Worm (Caenorhabditis elegans) whole organism, L1 larva: ENCODE measurements around the gene lpd-7.

Source experiments
- C04F5.9 ChIP-seq: sonication (generic microtip); optimal IDR thresholded peaks from 2 replicates; lab custom pipeline; 2016; ENCODE audit warnings: missing genetic modification characterization, missing compliant biosample characterization
- C34B4.2 ChIP-seq: sonication (generic microtip); optimal IDR thresholded peaks from 2 replicates; lab custom pipeline; 2017; ENCODE audit warnings: mild to moderate bottlenecking, missing genetic modification characterization, missing compliant biosample characterization
- F16B12.6 ChIP-seq: fragments of 150-350 bp; optimal IDR thresholded peaks from 2 replicates; lab custom pipeline; 2014; ENCODE audit warnings: missing biosample characterization, missing genetic modification characterization
- Y116A8C.19 ChIP-seq: sonication (generic microtip); optimal IDR thresholded peaks from 2 replicates; lab custom pipeline; 2016; ENCODE audit warnings: missing compliant biosample characterization, missing genetic modification characterization, borderline replicate concordance
- blmp-1 ChIP-seq: fragments of 150-350 bp; optimal IDR thresholded peaks from 2 replicates; lab custom pipeline; 2014; ENCODE audit warnings: missing biosample characterization, missing genetic modification characterization
- ceh-63 ChIP-seq: fragments of 200-800 bp; sonication (Bioruptor generic); optimal IDR thresholded peaks from 2 replicates; lab custom pipeline; 2018; ENCODE audit warnings: mild to moderate bottlenecking, missing genetic modification characterization, missing compliant biosample characterization
- ces-1 ChIP-seq: fragments of 150-350 bp; optimal IDR thresholded peaks from 2 replicates; lab custom pipeline; 2014; ENCODE audit warnings: missing biosample characterization, missing genetic modification reagents, missing genetic modification characterization
- dsc-1 ChIP-seq: sonication (generic microtip); optimal IDR thresholded peaks from 2 replicates; lab custom pipeline; 2016; ENCODE audit warnings: mild to moderate bottlenecking, missing genetic modification characterization, missing compliant biosample characterization
- egl-27 ChIP-seq, 2 experiments: fragments of 150-350 bp in 1 of 2; sonication (generic microtip); optimal IDR thresholded peaks; 3 replicates each; lab custom pipeline; 2017 to 2018; ENCODE audit warnings: missing biosample characterization in 2 of 2, missing genetic modification characterization in 2 of 2, missing genetic modification reagents in 2 of 2
- elt-2 ChIP-seq: sonication (generic microtip); optimal IDR thresholded peaks from 2 replicates; lab custom pipeline; 2016; ENCODE audit warnings: missing genetic modification characterization, mild to moderate bottlenecking, inconsistent platforms, missing compliant biosample characterization, missing genetic modification reagents
- elt-3 ChIP-seq, 6 experiments: fragments of 150-350 bp in 1 of 6; sonication (generic microtip); optimal IDR thresholded peaks; 2 replicates each; lab custom pipeline; 2017 to 2018; ENCODE audit warnings: missing biosample characterization in 6 of 6, missing genetic modification characterization in 6 of 6, inconsistent platforms in 1 of 6
- fkh-4 ChIP-seq: sonication (generic microtip); optimal IDR thresholded peaks from 2 replicates; lab custom pipeline; 2016; ENCODE audit warnings: missing compliant biosample characterization, missing genetic modification characterization, borderline replicate concordance
- fkh-8 ChIP-seq: sonication (generic microtip); optimal IDR thresholded peaks from 2 replicates; lab custom pipeline; 2016; ENCODE audit warnings: mild to moderate bottlenecking, missing genetic modification characterization, missing compliant biosample characterization
- fos-1 ChIP-seq: fragments of 150-350 bp; optimal IDR thresholded peaks from 2 replicates; lab custom pipeline; 2014; ENCODE audit warnings: missing biosample characterization, missing genetic modification characterization
- grh-1 ChIP-seq: fragments of 200-800 bp; sonication (Bioruptor generic); IDR thresholded peaks from 2 replicates; pipeline ENCODE4 v1.3.6; 2022; ENCODE audit warnings: missing genetic modification reagents, missing genetic modification characterization, missing compliant biosample characterization
- hlh-17 ChIP-seq: fragments of 200-800 bp; sonication (Bioruptor generic); optimal IDR thresholded peaks from 2 replicates; lab custom pipeline; 2018; ENCODE audit warnings: missing genetic modification characterization, mild to moderate bottlenecking, missing compliant biosample characterization, moderate library complexity, borderline replicate concordance
- hpl-2 ChIP-seq: fragments of 150-350 bp; optimal IDR thresholded peaks from 2 replicates; lab custom pipeline; 2014; ENCODE audit warnings: missing biosample characterization, missing genetic modification reagents, missing genetic modification characterization
- isw-1 ChIP-seq: fragments of 200-800 bp; sonication (Bioruptor generic); IDR thresholded peaks from 2 replicates; pipeline ENCODE4 v1.3.6; 2022; ENCODE audit warnings: missing genetic modification characterization, missing compliant biosample characterization
- lin-15B ChIP-seq: fragments of 150-350 bp; sonication (generic microtip); optimal IDR thresholded peaks from 3 replicates; lab custom pipeline; 2014; ENCODE audit warnings: missing biosample characterization, missing genetic modification characterization
- lsy-2 ChIP-seq, 2 experiments: fragments of 150-350 bp; optimal IDR thresholded peaks; 2 replicates each; lab custom pipeline; 2014; ENCODE audit warnings: missing biosample characterization in 2 of 2, missing genetic modification characterization in 2 of 2
- mdl-1 ChIP-seq, 2 experiments: fragments of 150-350 bp; optimal IDR thresholded peaks; 2 replicates each; lab custom pipeline; 2014 to 2017; ENCODE audit warnings: missing biosample characterization in 2 of 2, missing genetic modification characterization in 2 of 2, inconsistent platforms in 1 of 2
- mep-1 ChIP-seq: fragments of 150-350 bp; optimal IDR thresholded peaks from 2 replicates; lab custom pipeline; 2014; ENCODE audit warnings: missing biosample characterization, missing genetic modification characterization
- nhr-11 ChIP-seq: fragments of 150-350 bp; optimal IDR thresholded peaks from 2 replicates; lab custom pipeline; 2014; ENCODE audit warnings: missing biosample characterization, missing genetic modification characterization
- nhr-12 ChIP-seq: sonication (generic microtip); optimal IDR thresholded peaks from 2 replicates; lab custom pipeline; 2017; ENCODE audit warnings: missing biosample characterization, missing genetic modification characterization
- nhr-19 ChIP-seq: fragments of 200-800 bp; sonication (Bioruptor generic); conservative IDR thresholded peaks from 2 replicates; pipeline ENCODE4 v1.3.6; 2022; ENCODE audit warnings: missing genetic modification characterization, missing compliant biosample characterization
- nhr-20 ChIP-seq: sonication (generic microtip); optimal IDR thresholded peaks from 2 replicates; lab custom pipeline; 2016; ENCODE audit warnings: mild to moderate bottlenecking, missing genetic modification characterization, missing compliant biosample characterization
- nhr-47 ChIP-seq: sonication (generic microtip); optimal IDR thresholded peaks from 2 replicates; lab custom pipeline; 2016; ENCODE audit warnings: mild to moderate bottlenecking, missing genetic modification characterization, moderate library complexity, missing compliant biosample characterization
- nhr-77 ChIP-seq: fragments of 150-350 bp; optimal IDR thresholded peaks from 2 replicates; lab custom pipeline; 2014; ENCODE audit warnings: missing biosample characterization, missing genetic modification characterization
- nhr-85 ChIP-seq: sonication (generic microtip); peaks from one replicate; lab custom pipeline; 2016; ENCODE audit warnings: missing genetic modification characterization, inconsistent platforms, missing compliant biosample characterization
- pax-3 ChIP-seq: fragments of 200-800 bp; sonication (Bioruptor generic); optimal IDR thresholded peaks from 2 replicates; lab custom pipeline; 2018; ENCODE audit warnings: mild to moderate bottlenecking, missing genetic modification characterization, moderate library complexity, missing compliant biosample characterization
- pqm-1 ChIP-seq: sonication (generic microtip); optimal IDR thresholded peaks from 3 replicates; lab custom pipeline; 2017; ENCODE audit warnings: missing biosample characterization, missing genetic modification characterization
- rnt-1 ChIP-seq: sonication (generic microtip); optimal IDR thresholded peaks from 2 replicates; lab custom pipeline; 2016; ENCODE audit warnings: mild to moderate bottlenecking, missing genetic modification characterization, moderate library complexity, missing compliant biosample characterization
- sox-4 ChIP-seq: sonication (generic microtip); optimal IDR thresholded peaks from 2 replicates; lab custom pipeline; 2016; ENCODE audit warnings: missing genetic modification characterization, missing compliant biosample characterization
- sptf-1 ChIP-seq: fragments of 150-350 bp; optimal IDR thresholded peaks from 2 replicates; lab custom pipeline; 2014; ENCODE audit warnings: missing biosample characterization, missing genetic modification characterization
- swsn-7 ChIP-seq: sonication (generic microtip); optimal IDR thresholded peaks from 2 replicates; lab custom pipeline; 2016; ENCODE audit warnings: missing genetic modification characterization, missing compliant biosample characterization
- unc-130 ChIP-seq: fragments of 150-350 bp; optimal IDR thresholded peaks from 2 replicates; lab custom pipeline; 2017; ENCODE audit warnings: missing biosample characterization, missing genetic modification characterization, inconsistent platforms
- unc-62 ChIP-seq: fragments of 150-350 bp; optimal IDR thresholded peaks from 2 replicates; lab custom pipeline; 2014; ENCODE audit warnings: missing biosample characterization, missing genetic modification reagents, missing genetic modification characterization
- unc-86 ChIP-seq: sonication (generic microtip); optimal IDR thresholded peaks from 2 replicates; lab custom pipeline; 2016; ENCODE audit warnings: missing genetic modification characterization, missing compliant biosample characterization
- unc-98 ChIP-seq: fragments of 200-800 bp; sonication (Bioruptor generic); IDR thresholded peaks from 2 replicates; pipeline ENCODE4 v1.3.6; 2022; ENCODE audit warnings: missing genetic modification characterization, missing compliant biosample characterization
- ztf-11 ChIP-seq, 2 experiments: sonication (generic microtip); optimal IDR thresholded peaks; 2 replicates each; lab custom pipeline; 2016 to 2017; ENCODE audit warnings: missing genetic modification characterization in 2 of 2, missing biosample characterization in 1 of 2, missing compliant biosample characterization in 1 of 2
- ztf-4 ChIP-seq: fragments of 150-350 bp; optimal IDR thresholded peaks from 2 replicates; lab custom pipeline; 2014; ENCODE audit warnings: missing biosample characterization, missing genetic modification characterization

Gene lpd-7

ce11 chrIII:7614530-7614929, 41.4 kb downstream of the lpd-7 start, which contains the start of gene T04A6.2:
Gene T04A6.2 (plus strand): TSS chrIII:7614830.
- TF ChIP-seq hpl-2 (GFP tag; lab: Kevin White, UChicago) = no peak
- TF ChIP-seq pqm-1 = no peak
- TF ChIP-seq fos-1 (tag; lab: Kevin White, UChicago) = no peak

ce11 chrIII:7616228-7616627, 43.1 kb downstream of the lpd-7 start, which contains the start of gene T04A6.1:
Gene T04A6.1 (plus strand): TSS chrIII:7616528.
- TF ChIP-seq rnt-1 (tag; lab: Kevin White, UChicago) = peak; percentile 38
- TF ChIP-seq nhr-11 (tag; lab: Kevin White, UChicago) = no peak
- TF ChIP-seq swsn-7 (tag; lab: Kevin White, UChicago) = no peak

- TF ChIP-seq grh-1 (GFP tag; lab: Robert Waterston, UW) = no peak
- peak in 1 of 6 experiments; percentile 39 for TF ChIP-seq elt-3 (tag; optimal IDR thresholded peaks at IDR 0.05; lab: Kevin White, UChicago)
- TF ChIP-seq blmp-1 (tag; lab: Kevin White, UChicago) = peak; percentile 86
- TF ChIP-seq ztf-11 (tag; optimal IDR thresholded peaks at IDR 0.05; lab: Kevin White, UChicago) = no peak
- peak; percentile 7 for TF ChIP-seq rnt-1 (tag; lab: Kevin White, UChicago)
- TF ChIP-seq elt-2 (tag; lab: Kevin White, UChicago) = no peak
- no peak for TF ChIP-seq isw-1 (GFP tag; lab: Robert Waterston, UW)
Measured at ce11 chrIII:7618294-7618693, 45.1 kb downstream of the lpd-7 start.

- TF ChIP-seq C04F5.9 (tag; lab: Kevin White, UChicago) (no peak), unc-86 (no peak), sptf-1 (tag; lab: Kevin White, UChicago) (no peak), unc-130 (tag; lab: Kevin White, UChicago) (no peak), pax-3 (tag; lab: Kevin White, UChicago) (no peak), unc-62 (no peak), unc-98 (GFP tag; lab: Robert Waterston, UW) (no peak), nhr-20 (tag; lab: Kevin White, UChicago) (no peak), hlh-17 (GFP tag; lab: Kevin White, UChicago) (no peak), F16B12.6 (tag; lab: Kevin White, UChicago) (no peak), mdl-1 (tag; optimal IDR thresholded peaks at IDR 0.05; lab: Kevin White, UChicago) (no peak), fkh-8 (tag; lab: Kevin White, UChicago) (no peak), nhr-12 (tag; lab: Kevin White, UChicago) (no peak), sox-4 (no peak), elt-3 (tag; optimal IDR thresholded peaks at IDR 0.05; lab: Kevin White, UChicago) (no peak)
Measured at ce11 chrIII:7619846-7620245, 46.7 kb downstream of the lpd-7 start.

ce11 chrIII:7621355-7621754, 48.2 kb downstream of the lpd-7 start:
- TF ChIP-seq pqm-1 = no peak
- TF ChIP-seq nhr-47 (tag; lab: Kevin White, UChicago) = no peak
- TF ChIP-seq F16B12.6 (tag; lab: Kevin White, UChicago) = no peak
- TF ChIP-seq nhr-19 (GFP tag; lab: Robert Waterston, UW) = no peak
- TF ChIP-seq, all 84 proteins: peak for 0

ce11 chrIII:7622922-7623321, 49.8 kb downstream of the lpd-7 start:
- TF ChIP-seq unc-98 (GFP tag; lab: Robert Waterston, UW) = no peak
- TF ChIP-seq egl-27 (tag; optimal IDR thresholded peaks at IDR 0.05; lab: Kevin White, UChicago) = no peak
- TF ChIP-seq C34B4.2 (tag; lab: Kevin White, UChicago) = no peak
- peak; percentile 49 for TF ChIP-seq blmp-1 (tag; lab: Kevin White, UChicago)
- TF ChIP-seq dsc-1 (tag; lab: Kevin White, UChicago) = no peak
- no peak for TF ChIP-seq ztf-4 (tag; lab: Kevin White, UChicago)
- no peak for TF ChIP-seq lsy-2 (tag; optimal IDR thresholded peaks at IDR 0.05; lab: Kevin White, UChicago)
- no peak for TF ChIP-seq mep-1 (tag; lab: Kevin White, UChicago)
- TF ChIP-seq fkh-4 (tag; lab: Kevin White, UChicago) = no peak
- no peak for TF ChIP-seq unc-86
- no peak for TF ChIP-seq lin-15B
- no peak for TF ChIP-seq nhr-77
- TF ChIP-seq elt-3 (tag; optimal IDR thresholded peaks at IDR 0.05; lab: Kevin White, UChicago) = peak in 1 of 6 experiments; percentile 14
- no peak for TF ChIP-seq ceh-63 (GFP tag; lab: Kevin White, UChicago)
- no peak for TF ChIP-seq Y116A8C.19 (tag; lab: Kevin White, UChicago)
- no peak for TF ChIP-seq nhr-85 (tag; lab: Kevin White, UChicago)
- no peak for TF ChIP-seq ces-1
